Fruit fly (Drosophila melanogaster) whole organism, wandering third instar larva: ENCODE results near the gene Glg1.

ENCODE experiments used
- Dif ChIP-seq: fragments of 200-275, 200-300 bp; sonication (Bioruptor generic); optimal IDR thresholded peaks from 2 replicates; lab custom pipeline; 2018; ENCODE audit warnings: missing biosample characterization, missing genetic modification characterization; ENCODE audit not compliant: partially characterized antibody
- HLH106 ChIP-seq: fragments of 200-800 bp; optimal IDR thresholded peaks from 3 replicates; lab custom pipeline; 2019; ENCODE audit warnings: missing biosample characterization, mild to moderate bottlenecking, missing genetic modification characterization, moderate library complexity
- Sp1 ChIP-seq: fragments of 200-800 bp; sonication (Bioruptor generic); optimal IDR thresholded peaks from 3 replicates; lab custom pipeline; 2019; ENCODE audit warnings: missing biosample characterization, mild to moderate bottlenecking, missing genetic modification characterization, moderate library complexity
- br ChIP-seq: fragments of 200-800 bp; sonication (Bioruptor generic); optimal IDR thresholded peaks from 2 replicates; lab custom pipeline; 2016; ENCODE audit warnings: missing biosample characterization, missing genetic modification characterization
- dl ChIP-seq, 2 experiments: fragments of 175-275, 200-275 bp in 1 of 2; fragments of 200-275 bp in 1 of 2; sonication (Bioruptor generic); optimal IDR thresholded peaks; lab custom pipeline; 2018; ENCODE audit warnings: mild to moderate bottlenecking in 2 of 2, missing biosample characterization in 2 of 2, missing genetic modification characterization in 2 of 2, moderate library complexity in 2 of 2; ENCODE audit not compliant: partially characterized antibody in 2 of 2, insufficient read depth in 1 of 2
- dmrt93B ChIP-seq: fragments of 200-800 bp; sonication (Bioruptor generic); optimal IDR thresholded peaks from 2 replicates; lab custom pipeline; 2018; ENCODE audit warnings: missing biosample characterization, mild to moderate bottlenecking, missing genetic modification characterization
- usp ChIP-seq: fragments of >200 bp; optimal IDR thresholded peaks from 2 replicates; lab custom pipeline; 2017; ENCODE audit warnings: missing biosample characterization, missing genetic modification characterization

Glg1 gene

dm6 chr3L:21449336-21449735 lies 58.0 kb downstream of the Glg1 start:
- TF ChIP-seq HLH106 (tag; lab: Kevin White, UChicago) (no peak), br (GFP tag; lab: Kevin White, UChicago) (no peak), usp (GFP tag; lab: Kevin White, UChicago) (no peak), dmrt93B (no peak), dl (GFP tag; optimal IDR thresholded peaks at IDR 0.05; lab: Kevin White, UChicago; ENCODE audit: insufficient read depth in 1 of 2, partially characterized antibody in 2 of 2) (no peak), Sp1 (GFP tag; lab: Kevin White, UChicago) (no peak), Dif (GFP tag; lab: Kevin White, UChicago) (no peak)
